Fruit fly (Drosophila melanogaster) whole organism, embryonic: ENCODE measurements around the gene H15.

Experiments
- Ada2b ChIP-seq: fragments of 200-800 bp; sonication (Bioruptor generic); IDR thresholded peaks from 2 replicates; pipeline ENCODE4 v1.3.6; 2022; ENCODE audit warnings: missing biosample characterization, missing genetic modification characterization
- BEAF-32 ChIP-seq: fragments of 200-800 bp; sonication (Bioruptor generic); optimal IDR thresholded peaks from 3 replicates; lab custom pipeline; 2017; ENCODE audit warnings: missing biosample characterization, missing genetic modification characterization, mild to moderate bottlenecking, moderate library complexity, missing genetic modification reagents
- Bdp1 ChIP-seq: fragments of 200-800 bp; sonication (Bioruptor generic); optimal IDR thresholded peaks from 3 replicates; lab custom pipeline; 2016; ENCODE audit warnings: missing biosample characterization, missing genetic modification characterization
- C15 ChIP-seq: fragments of 200-800 bp; sonication (Bioruptor generic); IDR thresholded peaks from 3 replicates; pipeline ENCODE4 v1.3.6; 2022; ENCODE audit warnings: missing biosample characterization, missing genetic modification characterization
- CG10267 ChIP-seq: fragments of 200-800 bp; sonication (Bioruptor generic); optimal IDR thresholded peaks from 2 replicates; lab custom pipeline; 2018; ENCODE audit warnings: missing biosample characterization, mild to moderate bottlenecking, missing genetic modification characterization, moderate library complexity
- CG10321 ChIP-seq: fragments of 200-800 bp; sonication (Bioruptor generic); IDR thresholded peaks from 2 replicates; pipeline ENCODE4 v1.3.6; 2022; ENCODE audit warnings: missing biosample characterization, missing genetic modification characterization
- CG10462 ChIP-seq: fragments of 200-800 bp; sonication (Bioruptor generic); optimal IDR thresholded peaks from 2 replicates; lab custom pipeline; 2016; ENCODE audit warnings: missing biosample characterization, missing genetic modification characterization
- CG10565 ChIP-seq: fragments of 200-800 bp; sonication (Bioruptor generic); optimal IDR thresholded peaks from 3 replicates; lab custom pipeline; 2016; ENCODE audit warnings: missing biosample characterization, mild to moderate bottlenecking, missing genetic modification characterization
- CG10654 ChIP-seq: fragments of 200-800 bp; sonication (Bioruptor generic); optimal IDR thresholded peaks from 2 replicates; lab custom pipeline; 2016; ENCODE audit warnings: missing biosample characterization, missing genetic modification characterization
- CG10979 ChIP-seq: fragments of 200-800 bp; sonication (Bioruptor generic); optimal IDR thresholded peaks from 2 replicates; lab custom pipeline; 2018; ENCODE audit warnings: missing biosample characterization, mild to moderate bottlenecking, missing genetic modification characterization, moderate library complexity
- CG11504 ChIP-seq: fragments of 200-800 bp; sonication (Bioruptor generic); optimal IDR thresholded peaks from 3 replicates; lab custom pipeline; 2019; ENCODE audit warnings: missing biosample characterization, mild to moderate bottlenecking, missing genetic modification characterization, moderate library complexity
- CG18476 ChIP-seq: fragments of 200-800 bp; sonication (Bioruptor generic); optimal IDR thresholded peaks from 2 replicates; lab custom pipeline; 2016; ENCODE audit warnings: missing biosample characterization, mild to moderate bottlenecking, missing genetic modification characterization
- CG3281 ChIP-seq: fragments of 200-800 bp; sonication (Bioruptor generic); optimal IDR thresholded peaks from 3 replicates; lab custom pipeline; 2017; ENCODE audit warnings: missing biosample characterization, mild to moderate bottlenecking, missing genetic modification characterization
- CG33557 ChIP-seq: fragments of 200-800 bp; sonication (Bioruptor generic); optimal IDR thresholded peaks from 2 replicates; lab custom pipeline; 2019; ENCODE audit warnings: missing biosample characterization, mild to moderate bottlenecking, missing genetic modification characterization, moderate library complexity
- CG3726 ChIP-seq: fragments of 200-800 bp; sonication (Bioruptor generic); IDR thresholded peaks from 3 replicates; pipeline ENCODE4, ENCODE4 v1.3.6; 2022; ENCODE audit warnings: missing biosample characterization, missing genetic modification characterization
- CG4328 ChIP-seq: fragments of 200-800 bp; sonication (Bioruptor generic); optimal IDR thresholded peaks from 3 replicates; lab custom pipeline; 2017; ENCODE audit warnings: missing biosample characterization, missing genetic modification reagents, missing genetic modification characterization
- CG4820 ChIP-seq: fragments of 200-800 bp; sonication (Bioruptor generic); optimal IDR thresholded peaks from 3 replicates; lab custom pipeline; 2016; ENCODE audit warnings: missing biosample characterization, missing genetic modification characterization
- CG6689 ChIP-seq: fragments of 200-800 bp; sonication (Bioruptor generic); IDR thresholded peaks from 2 replicates; pipeline ENCODE4 v1.3.6; 2022; ENCODE audit warnings: missing biosample characterization, missing genetic modification characterization
- CG7839 ChIP-seq: fragments of 200-800 bp; sonication (Bioruptor generic); optimal IDR thresholded peaks from 3 replicates; lab custom pipeline; 2018; ENCODE audit warnings: missing biosample characterization, mild to moderate bottlenecking, missing genetic modification characterization, moderate library complexity
- CG9437 ChIP-seq: fragments of 200-800 bp; sonication (Bioruptor generic); optimal IDR thresholded peaks from 2 replicates; lab custom pipeline; 2018; ENCODE audit warnings: missing biosample characterization, mild to moderate bottlenecking, missing genetic modification characterization
- Dref ChIP-seq: fragments of 200-800 bp; sonication (Bioruptor generic); IDR thresholded peaks from 2 replicates; pipeline ENCODE4 v1.3.6; 2022; ENCODE audit warnings: missing biosample characterization, missing genetic modification characterization
- Elba2 ChIP-seq: fragments of 200-800 bp; sonication (Bioruptor generic); optimal IDR thresholded peaks from 3 replicates; lab custom pipeline; 2016; ENCODE audit warnings: missing biosample characterization, missing genetic modification characterization
- Fer1 ChIP-seq: fragments of 200-800 bp; sonication (Bioruptor generic); optimal IDR thresholded peaks from 2 replicates; lab custom pipeline; 2017; ENCODE audit warnings: missing biosample characterization, mild to moderate bottlenecking, missing genetic modification characterization
- Fer3 ChIP-seq: fragments of 200-800 bp; sonication (Bioruptor generic); optimal IDR thresholded peaks from 2 replicates; lab custom pipeline; 2018; ENCODE audit warnings: missing biosample characterization, mild to moderate bottlenecking, missing genetic modification characterization, moderate library complexity
- Hey ChIP-seq: fragments of 200-800 bp; sonication (Bioruptor generic); optimal IDR thresholded peaks from 3 replicates; lab custom pipeline; 2018; ENCODE audit warnings: missing biosample characterization, mild to moderate bottlenecking, missing genetic modification characterization
- Jarid2 ChIP-seq: fragments of 200-800 bp; sonication (Bioruptor generic); optimal IDR thresholded peaks from 3 replicates; lab custom pipeline; 2017; ENCODE audit warnings: mild to moderate bottlenecking, missing biosample characterization, missing genetic modification reagents, missing genetic modification characterization
- Med ChIP-seq: fragments of 200-800 bp; sonication (Bioruptor generic); peaks from one replicate; lab custom pipeline; 2016; ENCODE audit warnings: missing biosample characterization, missing genetic modification characterization, mild to moderate bottlenecking, inconsistent platforms, moderate library complexity
- Ravus ChIP-seq: fragments of 200-800 bp; sonication (Bioruptor generic); IDR thresholded peaks from 2 replicates; pipeline ENCODE4 v1.3.6; 2022; ENCODE audit warnings: missing biosample characterization, missing genetic modification characterization
- ap ChIP-seq: fragments of 200-800 bp; sonication (Bioruptor generic); IDR thresholded peaks from 2 replicates; pipeline ENCODE4 v1.3.6; 2022; ENCODE audit warnings: missing biosample characterization, missing genetic modification characterization
- ara ChIP-seq: fragments of 200-800 bp; sonication (Bioruptor generic); IDR thresholded peaks from 2 replicates; pipeline ENCODE4 v1.3.6; 2022; ENCODE audit warnings: missing biosample characterization, missing genetic modification characterization
- bbx ChIP-seq: fragments of 200-800 bp; sonication (Bioruptor generic); IDR thresholded peaks from 2 replicates; pipeline ENCODE4 v1.3.6; 2022; ENCODE audit warnings: missing biosample characterization, missing genetic modification characterization; ENCODE audit not compliant: partially characterized antibody
- cas ChIP-seq: fragments of 200-800 bp; sonication (Bioruptor generic); IDR thresholded peaks from 2 replicates; pipeline ENCODE4 v1.3.6; 2022; ENCODE audit warnings: missing biosample characterization, missing genetic modification characterization
- danr ChIP-seq: fragments of 200-800 bp; sonication (Bioruptor generic); IDR thresholded peaks from 2 replicates; pipeline ENCODE4 v1.3.6; 2022; ENCODE audit warnings: missing biosample characterization, missing genetic modification characterization
- dati ChIP-seq: fragments of 200-800 bp; sonication (Bioruptor generic); IDR thresholded peaks from 2 replicates; pipeline ENCODE4 v1.3.6; 2022; ENCODE audit warnings: missing biosample characterization, missing genetic modification characterization
- esg ChIP-seq: fragments of 200-800 bp; sonication (Bioruptor generic); conservative IDR thresholded peaks from 2 replicates; pipeline ENCODE4 v1.3.6; 2022; ENCODE audit warnings: missing biosample characterization, missing genetic modification characterization
- eve ChIP-seq, 2 experiments: fragments of >200 bp; optimal IDR thresholded peaks; 2 replicates each; lab custom pipeline; 2017; ENCODE audit warnings: missing biosample characterization in 2 of 2, missing genetic modification characterization in 2 of 2
- ewg ChIP-seq: fragments of 200-800 bp; sonication (Bioruptor generic); optimal IDR thresholded peaks from 3 replicates; lab custom pipeline; 2017; ENCODE audit warnings: mild to moderate bottlenecking, missing biosample characterization, missing genetic modification reagents, missing genetic modification characterization
- eyg ChIP-seq: fragments of 200-800 bp; sonication (Bioruptor generic); optimal IDR thresholded peaks from 3 replicates; lab custom pipeline; 2016; ENCODE audit warnings: missing biosample characterization, missing genetic modification characterization
- h ChIP-seq: fragments of >200 bp; optimal IDR thresholded peaks from 2 replicates; lab custom pipeline; 2017
- ind ChIP-seq: fragments of 200-800 bp; sonication (Bioruptor generic); optimal IDR thresholded peaks from 3 replicates; lab custom pipeline; 2016; ENCODE audit warnings: missing biosample characterization, missing genetic modification characterization
- lov ChIP-seq, 2 experiments: fragments of 200-800 bp in 1 of 2; fragments of >200 bp in 1 of 2; sonication (Bioruptor generic) in 1 of 2; IDR thresholded peaks in 1 of 2; optimal IDR thresholded peaks in 1 of 2; 2 replicates in 1 of 2; 3 replicates in 1 of 2; pipeline versions ENCODE4 v1.3.6 to Lab custom; 2017 to 2022; ENCODE audit warnings: missing biosample characterization in 1 of 2, missing genetic modification characterization in 1 of 2
- nerfin-1 ChIP-seq: fragments of 200-800 bp; sonication (Bioruptor generic); optimal IDR thresholded peaks from 3 replicates; lab custom pipeline; 2019; ENCODE audit warnings: missing biosample characterization, mild to moderate bottlenecking, missing genetic modification characterization, moderate library complexity
- otp ChIP-seq: fragments of 200-800 bp; sonication (Bioruptor generic); IDR thresholded peaks from 3 replicates; pipeline ENCODE4, ENCODE4 v1.3.6; 2022; ENCODE audit warnings: missing biosample characterization, missing genetic modification characterization
- peb ChIP-seq: fragments of 200-800 bp; sonication (Bioruptor generic); IDR thresholded peaks from 2 replicates; pipeline ENCODE4 v1.3.6; 2022; ENCODE audit warnings: missing biosample characterization, missing genetic modification characterization
- phol ChIP-seq: fragments of 200-800 bp; sonication (Bioruptor generic); optimal IDR thresholded peaks from 3 replicates; lab custom pipeline; 2018; ENCODE audit warnings: missing biosample characterization, mild to moderate bottlenecking, missing genetic modification characterization, moderate library complexity
- stc ChIP-seq: fragments of 200-800 bp; sonication (Bioruptor generic); IDR thresholded peaks from 2 replicates; pipeline ENCODE4 v1.3.6; 2022; ENCODE audit warnings: missing biosample characterization, missing genetic modification characterization
- stwl ChIP-seq: fragments of 200-800 bp; sonication (Bioruptor generic); optimal IDR thresholded peaks from 3 replicates; lab custom pipeline; 2018; ENCODE audit warnings: missing biosample characterization, mild to moderate bottlenecking, missing genetic modification characterization, moderate library complexity
- tna ChIP-seq: fragments of 200-800 bp; sonication (Bioruptor generic); IDR thresholded peaks from 2 replicates; pipeline ENCODE4 v1.3.6; 2022; ENCODE audit warnings: missing biosample characterization, missing genetic modification characterization; ENCODE audit not compliant: partially characterized antibody
- vnd ChIP-seq: fragments of 200-800 bp; sonication (Bioruptor generic); IDR thresholded peaks from 3 replicates; pipeline ENCODE4 v1.3.6; 2022; ENCODE audit warnings: missing biosample characterization, missing genetic modification characterization; ENCODE audit not compliant: partially characterized antibody
- zfh2 ChIP-seq: fragments of 200-800 bp; sonication (Bioruptor generic); optimal IDR thresholded peaks from 2 replicates; lab custom pipeline; 2016; ENCODE audit warnings: missing biosample characterization, missing genetic modification characterization

H15 gene

DNA sequence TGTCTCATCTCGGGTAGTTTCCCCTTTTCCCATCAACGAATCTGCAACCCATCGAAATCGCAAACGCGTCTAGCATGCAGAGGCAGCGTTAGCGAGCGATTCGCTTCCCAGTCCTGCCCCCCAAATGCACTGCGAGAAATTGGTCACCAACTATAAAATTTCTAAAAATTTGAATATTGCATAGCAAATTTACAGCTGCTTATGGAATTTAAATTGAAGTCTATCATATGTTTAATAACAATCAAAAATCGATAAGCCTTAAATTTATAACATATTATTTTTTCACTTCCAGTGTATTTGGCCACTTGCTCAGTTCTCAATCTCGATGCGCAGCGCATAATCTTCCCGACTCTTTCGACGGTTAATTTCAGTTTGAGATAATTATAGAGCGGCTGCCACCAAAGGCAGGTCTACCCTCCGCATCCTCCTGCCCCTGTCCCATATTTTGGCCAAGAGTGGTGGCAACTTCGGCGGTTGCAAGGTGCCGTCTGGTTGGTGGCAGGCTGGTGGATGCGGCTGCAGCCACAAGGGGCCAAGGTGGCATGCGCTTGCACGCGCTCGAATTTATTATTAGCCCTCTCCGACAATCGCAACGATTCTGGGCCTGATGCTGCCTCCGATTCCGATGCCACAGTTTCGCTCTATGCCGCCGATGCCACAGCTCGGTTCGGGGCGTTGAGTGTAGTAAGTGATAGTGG lies 22.9 kb downstream of the H15 start (continued):
- peak; percentile 30 for TF ChIP-seq CG7839
- no peak for TF ChIP-seq CG9437 (GFP tag; lab: Kevin White, UChicago)
- 0 out of 3 replicates have a peak, but pooled peaks have one; percentile 48 for TF ChIP-seq otp (GFP tag; lab: Robert Waterston, UW)
- TF ChIP-seq eyg: no peak
- 0 out of 2 replicates have a peak, but pooled peaks have one; percentile 8 for TF ChIP-seq ap (GFP tag; lab: Robert Waterston, UW)
- peak; percentile 65; the same call in 1 of the 2 replicates for TF ChIP-seq ara (GFP tag; lab: Robert Waterston, UW)
- TF ChIP-seq vnd (GFP tag; lab: Robert Waterston, UW): no peak
- TF ChIP-seq cas (GFP tag; lab: Robert Waterston, UW): no peak
- TF ChIP-seq bbx (GFP tag; lab: Robert Waterston, UW): no peak
- no peak for TF ChIP-seq Elba2 (GFP tag; lab: Kevin White, UChicago)
- TF ChIP-seq tna (GFP tag; lab: Robert Waterston, UW): no peak
- peak; percentile 71 for TF ChIP-seq CG10979
- no peak for TF ChIP-seq CG3281 (GFP tag; lab: Kevin White, UChicago)
- TF ChIP-seq Dref: no peak
- TF ChIP-seq eve (GFP tag; optimal IDR thresholded peaks at IDR 0.05; lab: Kevin White, UChicago): no peak
- TF ChIP-seq Ada2b (GFP tag; lab: Robert Waterston, UW): no peak
- TF ChIP-seq CG10654 (GFP tag; lab: Kevin White, UChicago): no peak
- TF ChIP-seq ewg: peak; percentile 18
- no peak; the same call in 1 of the 2 replicates for TF ChIP-seq Ravus
- no peak for TF ChIP-seq CG6689 (GFP tag; lab: Robert Waterston, UW)
- no peak for TF ChIP-seq C15 (GFP tag; lab: Robert Waterston, UW)
- no peak for TF ChIP-seq BEAF-32 (GFP tag; lab: Kevin White, UChicago)
- no peak for TF ChIP-seq dati (GFP tag; lab: Robert Waterston, UW)
- TF ChIP-seq ind (GFP tag; lab: Kevin White, UChicago): no peak
- no peak for TF ChIP-seq CG18476 (GFP tag; lab: Kevin White, UChicago)
- peak; percentile 33 for TF ChIP-seq CG4820 (GFP tag; lab: Kevin White, UChicago)
- peak; percentile 13 for TF ChIP-seq CG33557
- TF ChIP-seq Fer1 (GFP tag; lab: Kevin White, UChicago): no peak
- no peak for TF ChIP-seq peb (GFP tag; lab: Robert Waterston, UW)
- no peak for TF ChIP-seq CG4328 (GFP tag; lab: Kevin White, UChicago)
- TF ChIP-seq lov (optimal IDR thresholded peaks at IDR 0.05; lab: Kevin White, UChicago): no peak
- no peak for TF ChIP-seq lov (GFP tag; IDR thresholded peaks at IDR 0.05; lab: Robert Waterston, UW)
- peak; percentile 64 for TF ChIP-seq phol
- TF ChIP-seq CG10321: no peak
- no peak for TF ChIP-seq h (lab: Kevin White, UChicago)
- no peak for TF ChIP-seq danr
- peak; percentile 65 for TF ChIP-seq Med (GFP tag; lab: Kevin White, UChicago)
- TF ChIP-seq Jarid2 (GFP tag; lab: Kevin White, UChicago): no peak
- no peak for TF ChIP-seq zfh2 (GFP tag; lab: Kevin White, UChicago)
- no peak for TF ChIP-seq Bdp1 (GFP tag; lab: Kevin White, UChicago)
- TF ChIP-seq CG3726 (GFP tag; lab: Robert Waterston, UW): no peak
- TF ChIP-seq stc: peak; percentile 52; the same call in 1 of the 2 replicates
- peak; percentile 48 for TF ChIP-seq CG11504 (tag; lab: Kevin White, UChicago)
- no peak for TF ChIP-seq esg
- TF ChIP-seq CG10267 (tag; lab: Kevin White, UChicago): peak; percentile 33
- TF ChIP-seq Fer3 (tag; lab: Kevin White, UChicago): no peak
- no peak for TF ChIP-seq Hey (tag; lab: Kevin White, UChicago)
- TF ChIP-seq nerfin-1 (tag; lab: Kevin White, UChicago): no peak
- TF ChIP-seq CG10565 (GFP tag; lab: Kevin White, UChicago): no peak
- TF ChIP-seq CG10462 (GFP tag; lab: Kevin White, UChicago): no peak
- no peak for TF ChIP-seq stwl (tag; lab: Kevin White, UChicago)
